Fruit fly (Drosophila melanogaster): ENCODE data around the gene CG34345.
A peak's percentile ranks its signal among the peaks of the same experiment; 100 is the strongest.

CG34345 gene

DNA sequence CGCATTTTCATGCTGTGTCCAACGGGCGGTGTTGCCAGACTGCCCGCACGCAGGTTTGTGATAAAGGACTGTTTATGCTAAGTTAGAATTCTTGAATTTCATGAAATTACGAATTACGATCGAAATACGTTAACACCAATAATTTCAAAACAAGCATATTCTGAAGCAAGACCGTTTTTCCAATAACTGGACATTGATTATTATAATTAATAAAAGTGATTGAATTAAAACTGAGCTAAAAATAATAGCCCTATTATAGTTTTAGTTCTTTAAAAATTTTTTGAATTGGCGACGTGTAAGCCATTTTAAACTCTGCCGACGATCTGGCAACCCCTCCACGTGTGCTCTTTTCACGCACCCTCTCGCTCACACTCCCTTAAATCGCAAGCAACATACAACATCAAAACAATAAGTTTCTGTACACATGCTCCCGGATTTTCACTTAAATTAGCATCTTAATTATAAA lies 25.3 kb downstream of the CG34345 start (continued):
- TF ChIP-seq vri (GFP tag; optimal IDR thresholded peaks at IDR 0.05) = peak; percentile 78
- peak; percentile 97 for TF ChIP-seq CG4318 (GFP tag; optimal IDR thresholded peaks at IDR 0.05)
- TF ChIP-seq cyc (GFP tag; optimal IDR thresholded peaks at IDR 0.05) = peak; percentile 92
- TF ChIP-seq CG8119 (GFP tag; IDR thresholded peaks at IDR 0.05) = peak; percentile 97
- peak; percentile 95 for TF ChIP-seq achi (GFP tag; optimal IDR thresholded peaks at IDR 0.05)
- TF ChIP-seq Lpt (GFP tag; optimal IDR thresholded peaks at IDR 0.05) = peak; percentile 94
- TF ChIP-seq eg (GFP tag; IDR thresholded peaks at IDR 0.05) = peak; percentile 96
- TF ChIP-seq ss (GFP tag; optimal IDR thresholded peaks at IDR 0.05) = peak; percentile 79 to 91
- peak; percentile 91 for TF ChIP-seq Hr39 (GFP tag; optimal IDR thresholded peaks at IDR 0.05)
- TF ChIP-seq CG3032 (tag; optimal IDR thresholded peaks at IDR 0.05) = peak; percentile 95
- TF ChIP-seq CG34406 (GFP tag; optimal IDR thresholded peaks at IDR 0.05) = peak; percentile 92
- peak; percentile 94 for TF ChIP-seq CG11762 (GFP tag; optimal IDR thresholded peaks at IDR 0.05; ENCODE audit: insufficient read depth)
- TF ChIP-seq CG7368 (GFP tag; optimal IDR thresholded peaks at IDR 0.05) = peak; percentile 90
- peak; percentile 98 for TF ChIP-seq Hr4 (GFP tag; optimal IDR thresholded peaks at IDR 0.05)
- peak; percentile 89 for TF ChIP-seq CG1621 (tag; optimal IDR thresholded peaks at IDR 0.05)
- TF ChIP-seq Ets96B (tag; optimal IDR thresholded peaks at IDR 0.05) = peak; percentile 93
- TF ChIP-seq CG15336 (GFP tag; IDR thresholded peaks at IDR 0.05) = peak; percentile 95
- peak; percentile 88 for TF ChIP-seq CG16779 (tag; optimal IDR thresholded peaks at IDR 0.05)
- TF ChIP-seq pdm3 (GFP tag; optimal IDR thresholded peaks at IDR 0.05) = no peak
- TF ChIP-seq svp (GFP tag) = peak; percentile 97

DNA sequence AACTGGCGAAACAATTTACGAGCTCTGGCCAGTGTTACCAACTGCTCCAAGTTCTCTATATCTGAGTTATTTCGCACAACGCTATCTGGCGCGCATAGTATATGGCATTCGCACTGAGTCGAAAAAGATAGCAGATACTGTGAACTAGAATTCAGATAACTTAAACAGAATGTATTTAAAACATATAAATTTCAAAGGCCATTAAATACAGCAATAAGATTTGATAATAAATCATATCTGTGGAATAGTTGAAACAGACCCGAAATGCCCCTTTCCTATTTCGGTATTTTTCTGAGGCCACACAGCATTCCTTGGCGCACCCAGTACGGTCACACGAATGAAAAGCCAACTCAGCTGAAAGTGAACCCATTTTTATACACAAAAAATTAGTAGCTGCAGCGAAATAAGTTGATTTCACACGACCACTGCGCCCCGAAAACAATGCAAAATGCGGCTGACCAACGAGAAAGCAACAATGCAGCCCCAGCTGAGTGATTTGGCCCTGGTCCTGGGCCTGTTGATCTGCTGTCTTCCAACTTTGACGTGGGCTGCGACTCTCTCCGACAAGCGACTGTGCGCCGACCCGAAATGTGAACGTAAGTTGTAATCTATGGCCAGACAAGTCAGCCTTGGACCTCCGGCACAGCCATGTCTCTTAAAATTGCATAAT lies 26.3 kb downstream of the CG34345 start, which contains the start of the genes CG31635 and Tango1:
Gene CG31635, minus strand, starts transcription at position 30 of the 670 bp plus-strand sequence.
Gene Tango1, plus strand, starts transcription at position 304 of the 670 bp plus-strand sequence.
- peak; percentile 20 for TF ChIP-seq vri (GFP tag; optimal IDR thresholded peaks at IDR 0.05)
- TF ChIP-seq CG6792 (GFP tag; optimal IDR thresholded peaks at IDR 0.05) = no peak
- no peak for TF ChIP-seq fd85E (GFP tag; optimal IDR thresholded peaks at IDR 0.05)
- TF ChIP-seq CG6808 (GFP tag; optimal IDR thresholded peaks at IDR 0.05) = no peak
- TF ChIP-seq CG6163 (GFP tag; IDR thresholded peaks at IDR 0.05) = peak; percentile 39; the same call in 1 of the 3 replicates
- peak; percentile 21; the same call in 1 of the 2 replicates for TF ChIP-seq Gug (GFP tag; IDR thresholded peaks at IDR 0.05)
- peak; percentile 22 for TF ChIP-seq CG3032 (tag; optimal IDR thresholded peaks at IDR 0.05)
- no peak for TF ChIP-seq Ets96B (tag; optimal IDR thresholded peaks at IDR 0.05)
- TF ChIP-seq fd59A (GFP tag; optimal IDR thresholded peaks at IDR 0.05) = no peak
- no peak for TF ChIP-seq Sox15 (GFP tag; optimal IDR thresholded peaks at IDR 0.05)
- peak; percentile 53 for TF ChIP-seq cyc (GFP tag; optimal IDR thresholded peaks at IDR 0.05)
- TF ChIP-seq dsx (GFP tag; optimal IDR thresholded peaks at IDR 0.05; ENCODE audit: poor library complexity, severe bottlenecking) = no peak
- TF ChIP-seq Sox14 (GFP tag; optimal IDR thresholded peaks at IDR 0.05) = peak; percentile 51
- TF ChIP-seq CG6854 (GFP tag; optimal IDR thresholded peaks at IDR 0.05) = no peak
- TF ChIP-seq lz (GFP tag; optimal IDR thresholded peaks at IDR 0.05) = peak; percentile 34
- 0 out of 3 replicates have a peak, but pooled peaks have one; percentile 22 for TF ChIP-seq eg (GFP tag; IDR thresholded peaks at IDR 0.05)
- TF ChIP-seq Smox (GFP tag; optimal IDR thresholded peaks at IDR 0.05) = no peak
- peak; percentile 48 for TF ChIP-seq Blimp-1 (GFP tag; optimal IDR thresholded peaks at IDR 0.05)
- peak; percentile 83 for TF ChIP-seq svp (GFP tag)
- TF ChIP-seq esn (GFP tag; optimal IDR thresholded peaks at IDR 0.05) = peak; percentile 11
- peak; percentile 48 for TF ChIP-seq CG31627 (GFP tag; optimal IDR thresholded peaks at IDR 0.05)
- TF ChIP-seq CG34406 (GFP tag; optimal IDR thresholded peaks at IDR 0.05) = no peak

DNA sequence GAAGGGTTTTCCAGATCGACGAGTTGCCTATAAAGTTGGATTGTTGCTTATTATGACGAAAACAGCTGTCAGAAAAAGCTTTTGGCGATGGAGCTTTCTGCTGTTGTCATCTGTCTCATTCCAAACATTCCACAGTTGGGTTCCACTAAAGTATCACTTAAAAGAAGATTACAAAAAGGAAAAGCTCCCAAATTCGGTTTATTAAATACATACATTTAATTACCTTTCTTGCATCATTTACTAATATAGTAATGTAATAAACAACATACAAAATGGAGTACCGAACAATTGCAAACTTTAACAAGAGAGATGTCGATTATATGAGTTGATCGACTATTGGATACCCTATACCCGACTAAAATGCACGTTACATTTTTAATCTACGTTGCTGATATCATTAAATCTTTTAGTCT lies 33.4 kb downstream of the CG34345 start, which contains the start of gene CG31633:
Gene CG31633, minus strand, starts transcription at position 58 of the 413 bp plus-strand sequence.
- TF ChIP-seq achi (GFP tag; optimal IDR thresholded peaks at IDR 0.05) = peak; percentile 92
- no peak for TF ChIP-seq Blimp-1 (GFP tag; optimal IDR thresholded peaks at IDR 0.05)
